Fruit fly (Drosophila melanogaster) whole organism, prepupa: Measurements from ENCODE around the gene CG17261.

Experiments
- Blimp-1 ChIP-seq: fragments of 200-800 bp; sonication (Bioruptor generic); optimal IDR thresholded peaks from 3 replicates; lab custom pipeline; 2017; ENCODE audit warnings: missing biosample characterization, missing genetic modification characterization, mild to moderate bottlenecking, moderate library complexity, missing genetic modification reagents
- CG10631 ChIP-seq: fragments of 200-800 bp; sonication (Bioruptor generic); optimal IDR thresholded peaks from 2 replicates; lab custom pipeline; 2016; ENCODE audit warnings: missing biosample characterization, missing genetic modification characterization
- CG10669 ChIP-seq: fragments of 200-800 bp; sonication (Bioruptor generic); optimal IDR thresholded peaks from 3 replicates; lab custom pipeline; 2018; ENCODE audit warnings: missing biosample characterization, mild to moderate bottlenecking, missing genetic modification characterization, moderate library complexity
- CG11294 ChIP-seq: fragments of 200-800 bp; sonication (Bioruptor generic); IDR thresholded peaks from 2 replicates; pipeline ENCODE4 v1.3.6; 2022; ENCODE audit warnings: missing biosample characterization, missing genetic modification characterization
- CG11762 ChIP-seq: fragments of 200-800 bp; sonication (Bioruptor generic); optimal IDR thresholded peaks from 3 replicates; lab custom pipeline; 2016; ENCODE audit warnings: missing biosample characterization, missing genetic modification characterization; ENCODE audit not compliant: insufficient read depth
- CG15336 ChIP-seq: fragments of 200-800 bp; sonication (Bioruptor generic); IDR thresholded peaks from 2 replicates; pipeline ENCODE4 v1.3.6; 2022; ENCODE audit warnings: missing biosample characterization, missing genetic modification characterization
- CG1621 ChIP-seq: fragments of 200-800 bp; sonication (Bioruptor generic); optimal IDR thresholded peaks from 3 replicates; lab custom pipeline; 2018; ENCODE audit warnings: missing biosample characterization, mild to moderate bottlenecking, missing genetic modification characterization
- CG16779 ChIP-seq: fragments of 200-800 bp; sonication (Bioruptor generic); optimal IDR thresholded peaks from 3 replicates; lab custom pipeline; 2017; ENCODE audit warnings: missing biosample characterization, mild to moderate bottlenecking, missing genetic modification characterization
- CG3032 ChIP-seq: fragments of 200-800 bp; optimal IDR thresholded peaks from 2 replicates; lab custom pipeline; 2019; ENCODE audit warnings: missing biosample characterization, mild to moderate bottlenecking, missing genetic modification characterization, moderate library complexity
- CG31627 ChIP-seq: fragments of 200-800 bp; sonication (Bioruptor generic); optimal IDR thresholded peaks from 3 replicates; lab custom pipeline; 2016; ENCODE audit warnings: missing biosample characterization, missing genetic modification characterization
- CG32006 ChIP-seq: fragments of 200-800 bp; sonication (Bioruptor generic); optimal IDR thresholded peaks from 3 replicates; lab custom pipeline; 2017; ENCODE audit warnings: missing biosample characterization, mild to moderate bottlenecking, missing genetic modification characterization
- CG34406 ChIP-seq: fragments of 200-800 bp; sonication (Bioruptor generic); optimal IDR thresholded peaks from 3 replicates; lab custom pipeline; 2016; ENCODE audit warnings: missing biosample characterization, missing genetic modification characterization
- CG3919 ChIP-seq: fragments of 200-800 bp; sonication (Bioruptor generic); optimal IDR thresholded peaks from 3 replicates; lab custom pipeline; 2016; ENCODE audit warnings: missing biosample characterization, missing genetic modification characterization
- CG6163 ChIP-seq: fragments of 200-800 bp; sonication (Bioruptor generic); IDR thresholded peaks from 3 replicates; pipeline ENCODE4 v1.3.6; 2022; ENCODE audit warnings: missing biosample characterization, missing genetic modification characterization
- CG6276 ChIP-seq: fragments of 200-800 bp; sonication (Bioruptor generic); optimal IDR thresholded peaks from 2 replicates; lab custom pipeline; 2017; ENCODE audit warnings: missing biosample characterization, mild to moderate bottlenecking, missing genetic modification characterization
- CG6792 ChIP-seq: fragments of 200-800 bp; sonication (Bioruptor generic); optimal IDR thresholded peaks from 3 replicates; lab custom pipeline; 2016; ENCODE audit warnings: missing biosample characterization, missing genetic modification characterization
- CG6808 ChIP-seq: fragments of 200-800 bp; sonication (Bioruptor generic); optimal IDR thresholded peaks from 3 replicates; lab custom pipeline; 2017; ENCODE audit warnings: missing biosample characterization, missing genetic modification characterization, mild to moderate bottlenecking, moderate library complexity, missing genetic modification reagents
- CG6854 ChIP-seq: fragments of 200-800 bp; sonication (Bioruptor generic); optimal IDR thresholded peaks from 2 replicates; lab custom pipeline; 2017; ENCODE audit warnings: missing biosample characterization, mild to moderate bottlenecking, missing genetic modification characterization
- CG7368 ChIP-seq: fragments of 200-800 bp; sonication (Bioruptor generic); optimal IDR thresholded peaks from 3 replicates; lab custom pipeline; 2016; ENCODE audit warnings: missing biosample characterization, missing genetic modification characterization
- CG8119 ChIP-seq: fragments of 200-800 bp; sonication (Bioruptor generic); IDR thresholded peaks from 3 replicates; pipeline ENCODE4 v1.3.6; 2022; ENCODE audit warnings: missing biosample characterization, missing genetic modification characterization
- CG8319 ChIP-seq: fragments of 200-800 bp; sonication (Bioruptor generic); optimal IDR thresholded peaks from 3 replicates; lab custom pipeline; 2016; ENCODE audit warnings: missing biosample characterization, missing genetic modification characterization
- CG8632 ChIP-seq: fragments of 200-800 bp; sonication (Bioruptor generic); optimal IDR thresholded peaks from 3 replicates; lab custom pipeline; 2016; ENCODE audit warnings: missing biosample characterization, missing genetic modification characterization
- Eip75B ChIP-seq: fragments of 200-800 bp; sonication (Bioruptor generic); optimal IDR thresholded peaks from 3 replicates; lab custom pipeline; 2016; ENCODE audit warnings: missing biosample characterization, missing genetic modification characterization
- Eip78C ChIP-seq: fragments of 200-800 bp; sonication (Bioruptor generic); peaks from one replicate; lab custom pipeline; 2016; ENCODE audit warnings: missing biosample characterization, missing genetic modification characterization
- Ets21C ChIP-seq: fragments of 200-800 bp; sonication (Bioruptor generic); optimal IDR thresholded peaks from 3 replicates; lab custom pipeline; 2016; ENCODE audit warnings: missing biosample characterization, missing genetic modification characterization
- Gug ChIP-seq: fragments of 200-800 bp; sonication (Bioruptor generic); IDR thresholded peaks from 2 replicates; pipeline ENCODE4 v1.3.6; 2022; ENCODE audit warnings: missing biosample characterization, missing genetic modification characterization
- Hr39 ChIP-seq: fragments of 200-800 bp; sonication (Bioruptor generic); optimal IDR thresholded peaks from 2 replicates; lab custom pipeline; 2016; ENCODE audit warnings: missing biosample characterization, missing genetic modification characterization
- Hr4 ChIP-seq: fragments of 200-800 bp; sonication (Bioruptor generic); optimal IDR thresholded peaks from 3 replicates; lab custom pipeline; 2016; ENCODE audit warnings: missing biosample characterization, missing genetic modification characterization
- Met ChIP-seq: fragments of 200-800 bp; sonication (Bioruptor generic); optimal IDR thresholded peaks from 3 replicates; lab custom pipeline; 2016; ENCODE audit warnings: missing biosample characterization, missing genetic modification characterization
- OdsH ChIP-seq: fragments of 200-800 bp; sonication (Bioruptor generic); optimal IDR thresholded peaks from 3 replicates; lab custom pipeline; 2016; ENCODE audit warnings: missing biosample characterization, missing genetic modification characterization
- Sox102F ChIP-seq: fragments of 200-800 bp; sonication (Bioruptor generic); optimal IDR thresholded peaks from 2 replicates; lab custom pipeline; 2016; ENCODE audit warnings: missing biosample characterization, mild to moderate bottlenecking, missing genetic modification characterization
- Sox14 ChIP-seq: fragments of 200-800 bp; sonication (Bioruptor generic); optimal IDR thresholded peaks from 3 replicates; lab custom pipeline; 2016; ENCODE audit warnings: missing biosample characterization, missing genetic modification characterization
- achi ChIP-seq: fragments of 200-800 bp; sonication (Bioruptor generic); optimal IDR thresholded peaks from 3 replicates; lab custom pipeline; 2016; ENCODE audit warnings: missing biosample characterization, missing genetic modification characterization
- cyc ChIP-seq: fragments of 200-800 bp; sonication (Bioruptor generic); optimal IDR thresholded peaks from 3 replicates; lab custom pipeline; 2016; ENCODE audit warnings: missing biosample characterization, missing genetic modification characterization
- dac ChIP-seq: fragments of 200-800 bp; sonication (Bioruptor generic); optimal IDR thresholded peaks from 2 replicates; lab custom pipeline; 2017; ENCODE audit warnings: missing biosample characterization, mild to moderate bottlenecking, missing genetic modification characterization
- dsx ChIP-seq: fragments of 200-800 bp; optimal IDR thresholded peaks from 3 replicates; lab custom pipeline; 2019; ENCODE audit warnings: missing biosample characterization, mild to moderate bottlenecking, missing genetic modification characterization, moderate library complexity; ENCODE audit not compliant: poor library complexity, severe bottlenecking
- eg ChIP-seq: fragments of 200-800 bp; sonication (Bioruptor generic); IDR thresholded peaks from 3 replicates; pipeline ENCODE4 v1.3.6; 2022; ENCODE audit warnings: missing biosample characterization, missing genetic modification characterization
- esn ChIP-seq: fragments of 200-800 bp; sonication (Bioruptor generic); optimal IDR thresholded peaks from 2 replicates; lab custom pipeline; 2016; ENCODE audit warnings: missing biosample characterization, mild to moderate bottlenecking, missing genetic modification characterization, moderate library complexity
- fd59A ChIP-seq: fragments of 200-800 bp; sonication (Bioruptor generic); optimal IDR thresholded peaks from 2 replicates; lab custom pipeline; 2017; ENCODE audit warnings: missing biosample characterization, mild to moderate bottlenecking, missing genetic modification characterization, missing genetic modification reagents
- fkh ChIP-seq: fragments of 200-800 bp; sonication (Bioruptor generic); optimal IDR thresholded peaks from 3 replicates; lab custom pipeline; 2017; ENCODE audit warnings: missing biosample characterization, mild to moderate bottlenecking, missing genetic modification characterization, moderate library complexity
- lz ChIP-seq: fragments of 200-800 bp; sonication (Bioruptor generic); optimal IDR thresholded peaks from 3 replicates; lab custom pipeline; 2016; ENCODE audit warnings: missing biosample characterization, missing genetic modification characterization
- net ChIP-seq: fragments of 200-800 bp; sonication (Bioruptor generic); optimal IDR thresholded peaks from 3 replicates; lab custom pipeline; 2016; ENCODE audit warnings: missing biosample characterization, missing genetic modification characterization
- pdm3 ChIP-seq: fragments of 200-800 bp; sonication (Bioruptor generic); optimal IDR thresholded peaks from 3 replicates; lab custom pipeline; 2016; ENCODE audit warnings: missing biosample characterization, missing genetic modification characterization
- salr ChIP-seq, 2 experiments: fragments of 200-800 bp; sonication (Bioruptor generic); optimal IDR thresholded peaks; 3 replicates each; lab custom pipeline; 2016 to 2018; ENCODE audit warnings: missing biosample characterization in 2 of 2, missing genetic modification characterization in 2 of 2, mild to moderate bottlenecking in 1 of 2
- ss ChIP-seq, 2 experiments: fragments of 200-800 bp; sonication (Bioruptor generic); optimal IDR thresholded peaks; 2 replicates in 1 of 2; 3 replicates in 1 of 2; lab custom pipeline; 2017 to 2018; ENCODE audit warnings: mild to moderate bottlenecking in 2 of 2, missing biosample characterization in 2 of 2, missing genetic modification characterization in 2 of 2, moderate library complexity in 1 of 2
- svp ChIP-seq: fragments of 200-800 bp; sonication (Bioruptor generic); peaks from one replicate; lab custom pipeline; 2016; ENCODE audit warnings: missing biosample characterization, missing genetic modification characterization
- topi ChIP-seq: fragments of 200-800 bp; sonication (Bioruptor generic); optimal IDR thresholded peaks from 3 replicates; lab custom pipeline; 2016; ENCODE audit warnings: missing biosample characterization, missing genetic modification characterization

The CG17261 gene

dm6 chr2L:3083510-3083909, 41.2 kb downstream of the CG17261 start:
- no peak for TF ChIP-seq CG8319 (GFP tag; lab: Kevin White, UChicago)
- peak; percentile 41 for TF ChIP-seq Hr4 (GFP tag; lab: Kevin White, UChicago)
- TF ChIP-seq Ets21C (GFP tag; lab: Kevin White, UChicago): no peak
- peak; percentile 29; the same call in 1 of the 3 replicates for TF ChIP-seq eg (GFP tag; lab: Robert Waterston, UW)
- no peak for TF ChIP-seq achi
- no peak for TF ChIP-seq fkh (GFP tag; lab: Kevin White, UChicago)
- TF ChIP-seq CG8119: peak; percentile 24; the same call in 1 of the 3 replicates
- peak; percentile 44; the same call in 1 of the 3 replicates for TF ChIP-seq CG6163 (GFP tag; lab: Robert Waterston, UW)
- TF ChIP-seq CG32006: peak; percentile 34

DNA sequence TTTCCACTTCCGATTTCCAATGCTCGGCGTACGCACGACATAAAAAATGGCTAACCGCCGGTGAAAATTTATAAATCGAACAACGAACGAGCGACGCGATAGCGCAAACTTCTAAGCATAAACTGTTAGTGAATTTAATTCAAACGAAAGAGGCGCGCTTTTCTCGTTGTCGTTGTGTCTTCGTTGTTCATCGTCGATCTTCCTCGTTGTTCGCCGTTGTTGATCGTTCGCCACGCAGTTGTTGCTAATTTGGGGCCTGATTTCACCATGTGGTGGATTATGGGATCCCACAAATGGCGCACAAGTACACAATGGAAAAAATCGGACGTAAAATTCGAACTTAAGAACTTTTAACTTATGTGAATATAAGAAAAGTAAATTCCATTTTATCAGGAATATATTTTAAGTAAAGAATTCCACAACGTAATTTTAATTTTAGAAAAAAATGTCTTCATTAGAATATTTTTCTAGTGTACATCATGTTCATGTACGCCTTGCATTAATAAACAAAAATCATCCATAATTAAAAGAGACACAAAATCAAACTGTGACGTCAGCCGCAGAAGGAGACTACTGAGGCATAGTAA, 44.0 kb downstream of the CG17261 start:
- TF ChIP-seq salr (GFP tag; optimal IDR thresholded peaks at IDR 0.05; lab: Kevin White, UChicago) (peak in 1 of 2 experiments; percentile 55), CG11294 (GFP tag; lab: Robert Waterston, UW) (peak; percentile 72), CG6163 (GFP tag; lab: Robert Waterston, UW) (peak; percentile 69), CG7368 (GFP tag; lab: Kevin White, UChicago) (no peak), Sox14 (GFP tag; lab: Kevin White, UChicago) (peak; percentile 45), eg (GFP tag; lab: Robert Waterston, UW) (peak; percentile 87), CG1621 (no peak), CG11762 (GFP tag; lab: Kevin White, UChicago) (no peak), dac (GFP tag; lab: Kevin White, UChicago) (peak; percentile 47), CG3032 (tag; lab: Kevin White, UChicago) (peak; percentile 36), achi (peak; percentile 59), Hr39 (GFP tag; lab: Kevin White, UChicago) (peak; percentile 34), Sox102F (GFP tag; lab: Kevin White, UChicago) (peak; percentile 19), CG6792 (GFP tag; lab: Kevin White, UChicago) (peak; percentile 47), fkh (GFP tag; lab: Kevin White, UChicago) (peak; percentile 3), CG6276 (GFP tag; lab: Kevin White, UChicago) (peak; percentile 56), CG10669 (peak; percentile 8), dsx (no peak), net (GFP tag; lab: Kevin White, UChicago) (peak; percentile 57), CG8632 (GFP tag; lab: Kevin White, UChicago) (no peak), CG15336 (GFP tag; lab: Robert Waterston, UW) (peak; percentile 86), Eip75B (peak; percentile 41), CG6854 (GFP tag; lab: Kevin White, UChicago) (no peak), esn (GFP tag; lab: Kevin White, UChicago) (peak; percentile 50), CG6808 (GFP tag; lab: Kevin White, UChicago) (peak; percentile 13), CG10631 (GFP tag; lab: Kevin White, UChicago) (peak; percentile 43), Hr4 (GFP tag; lab: Kevin White, UChicago) (peak; percentile 80), CG32006 (peak; percentile 75), CG16779 (tag; lab: Kevin White, UChicago) (peak; percentile 4), cyc (GFP tag; lab: Kevin White, UChicago) (peak; percentile 10), CG8319 (GFP tag; lab: Kevin White, UChicago) (peak; percentile 2), Ets21C (GFP tag; lab: Kevin White, UChicago) (peak; percentile 4), OdsH (GFP tag; lab: Kevin White, UChicago) (peak; percentile 64), lz (GFP tag; lab: Kevin White, UChicago) (peak; percentile 41), Gug (GFP tag; lab: Robert Waterston, UW) (peak; percentile 59), Met (GFP tag; lab: Kevin White, UChicago) (peak; percentile 16), Blimp-1 (GFP tag; lab: Kevin White, UChicago) (no peak), topi (GFP tag; lab: Kevin White, UChicago) (peak; percentile 45), CG8119 (peak; percentile 84), pdm3 (peak; percentile 58), svp (GFP tag; lab: Kevin White, UChicago) (peak; percentile 82), fd59A (GFP tag; lab: Kevin White, UChicago) (no peak), ss (GFP tag; optimal IDR thresholded peaks at IDR 0.05; lab: Kevin White, UChicago) (no peak), CG34406 (GFP tag; lab: Kevin White, UChicago) (peak; percentile 17), CG3919 (GFP tag; lab: Kevin White, UChicago) (peak; percentile 58), CG31627 (GFP tag; lab: Kevin White, UChicago) (peak; percentile 30), Eip78C (GFP tag; lab: Kevin White, UChicago) (peak; percentile 89)
